Worm (Caenorhabditis elegans): ENCODE measurements around the gene C02F4.5.

Gene C02F4.5

DNA sequence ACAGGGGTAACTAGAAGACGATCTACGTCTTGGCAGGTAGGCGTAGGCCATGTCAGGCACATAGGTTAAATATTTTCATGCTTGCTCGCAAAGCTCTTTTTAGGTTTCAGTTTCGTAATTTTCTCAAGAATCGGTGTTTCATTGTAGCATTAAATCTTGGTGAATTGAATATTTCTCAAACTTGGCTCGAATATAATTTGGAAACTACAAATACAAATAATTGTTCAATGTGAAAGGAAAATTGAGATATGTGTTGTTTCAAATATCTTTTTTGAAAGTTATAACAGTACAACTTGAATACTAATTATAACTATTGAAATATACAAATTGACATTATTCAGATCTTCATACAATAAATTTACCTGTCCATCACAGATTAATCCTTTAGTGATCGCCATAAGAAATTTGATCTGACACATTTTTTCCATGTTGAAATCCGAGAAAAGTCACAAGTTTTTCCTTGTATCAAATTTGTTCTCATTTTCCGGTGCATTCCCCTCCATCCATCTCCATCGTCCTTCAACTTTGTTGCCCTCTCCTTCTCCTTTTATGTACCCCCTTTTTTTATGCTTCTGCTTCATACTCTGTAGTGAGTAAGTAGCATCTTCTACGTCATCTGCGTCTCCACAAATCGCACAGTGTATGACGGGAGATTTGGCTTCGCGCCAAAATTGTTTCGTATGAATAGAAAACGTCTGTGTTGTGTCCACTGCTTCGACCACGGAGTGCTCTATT lies at the start of gene C02F4.5:
TSS of gene C02F4.5 (minus strand) at position 51 of the 735 bp plus-strand sequence.
- TF ChIP-seq unc-62 (GFP tag; optimal IDR thresholded peaks at IDR 0.05), result no peak

DNA sequence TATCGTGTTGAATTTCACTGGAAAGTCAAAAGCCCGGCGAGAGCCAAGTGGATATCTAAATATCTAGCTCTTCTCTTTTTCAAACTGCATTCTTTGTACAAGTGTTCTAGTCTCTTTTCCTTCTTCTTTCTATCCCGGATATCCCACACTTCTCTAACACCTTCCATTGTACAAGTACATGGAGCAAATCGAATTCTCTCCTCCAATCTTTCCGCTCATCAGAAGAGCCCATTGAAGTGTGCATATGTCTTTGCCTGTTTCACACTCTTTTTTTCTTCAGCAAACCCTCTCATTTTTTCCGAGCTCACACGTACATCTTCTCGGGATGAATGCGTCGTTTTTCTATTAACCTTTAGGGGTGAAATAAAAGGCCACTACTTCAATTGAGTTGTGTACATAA lies 49.5 kb upstream of the C02F4.5 start:
- TF ChIP-seq unc-62 (GFP tag; optimal IDR thresholded peaks at IDR 0.05), result no peak

DNA sequence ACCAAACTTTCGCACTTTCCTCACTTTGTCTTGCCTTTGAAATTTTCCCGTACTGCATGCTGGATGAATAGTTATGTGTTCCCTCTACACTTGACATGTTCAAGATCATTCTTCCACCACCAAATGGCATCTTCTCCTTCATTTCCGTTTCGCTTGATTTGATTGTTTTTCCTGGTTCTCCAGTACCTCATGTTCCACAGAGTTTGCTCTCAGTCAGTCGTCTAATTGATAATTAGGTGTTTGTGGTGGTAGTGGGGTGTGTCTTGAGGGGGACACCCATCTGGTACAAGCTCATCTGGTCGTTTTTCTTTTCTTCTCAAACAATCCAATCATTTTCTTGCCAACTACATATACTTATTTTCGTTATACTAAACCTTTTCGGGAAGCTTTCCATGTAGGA lies 47.1 kb upstream of the C02F4.5 start:
- TF ChIP-seq unc-62 (GFP tag; optimal IDR thresholded peaks at IDR 0.05), result no peak

DNA sequence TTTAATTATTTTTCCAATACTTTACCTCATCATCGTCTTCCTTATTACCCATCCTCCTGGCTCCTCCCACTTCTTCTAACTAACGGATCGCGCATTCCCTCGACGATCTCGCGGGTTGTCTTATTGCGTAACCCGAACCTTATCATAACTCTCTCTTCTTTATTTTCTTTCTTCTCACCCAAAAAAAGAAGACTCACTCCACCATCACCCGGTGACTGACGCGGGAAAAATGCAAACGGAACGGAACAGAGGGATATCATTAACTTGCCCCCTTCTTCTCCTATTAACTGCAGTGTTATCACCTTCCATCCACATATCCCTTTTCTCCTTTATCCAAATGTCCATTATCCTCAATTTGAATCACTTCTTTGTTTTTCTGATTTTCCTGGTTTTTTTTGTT lies 46.1 kb upstream of the C02F4.5 start:
- no peak for TF ChIP-seq unc-62 (GFP tag; optimal IDR thresholded peaks at IDR 0.05)

DNA sequence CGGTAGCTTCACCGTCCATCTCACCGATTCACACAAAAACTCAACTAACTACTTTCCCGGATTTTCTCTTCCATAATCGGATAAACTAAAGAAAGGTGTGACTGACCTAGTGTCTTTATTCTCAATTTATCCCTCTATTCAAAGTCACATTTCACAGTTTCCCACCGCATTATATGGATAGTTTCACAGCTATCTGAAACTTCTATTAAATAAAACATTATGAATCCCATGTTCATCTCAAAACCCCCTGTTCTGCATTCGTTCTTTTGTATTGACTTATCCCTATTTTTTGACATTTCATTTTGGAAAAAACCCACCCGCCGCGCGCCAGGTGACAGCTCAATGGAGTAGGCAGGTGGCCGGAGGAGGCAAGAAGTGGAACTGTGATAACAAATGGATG lies 43.9 kb upstream of the C02F4.5 start:
- no peak for TF ChIP-seq unc-62 (GFP tag; optimal IDR thresholded peaks at IDR 0.05)

DNA sequence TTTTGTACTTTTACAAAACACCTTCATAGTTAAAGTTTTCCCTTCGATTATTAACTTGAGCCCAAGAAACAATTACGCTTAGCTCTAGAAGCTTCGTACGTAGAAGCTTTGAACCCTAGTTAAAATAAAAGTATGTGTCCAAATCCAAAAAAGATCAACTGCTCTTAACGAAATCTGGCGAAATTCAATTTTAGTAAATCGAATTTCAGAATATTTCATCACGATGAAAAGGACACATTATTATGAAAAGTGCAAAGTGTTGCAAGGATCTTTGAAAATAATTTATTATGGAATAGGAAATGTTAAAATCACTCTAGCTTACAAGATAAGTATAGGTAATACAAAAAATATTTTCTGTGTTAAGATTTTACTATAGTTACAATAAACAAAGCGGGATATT lies 41.3 kb upstream of the C02F4.5 start:
- TF ChIP-seq unc-62 (GFP tag; optimal IDR thresholded peaks at IDR 0.05), result no peak

DNA sequence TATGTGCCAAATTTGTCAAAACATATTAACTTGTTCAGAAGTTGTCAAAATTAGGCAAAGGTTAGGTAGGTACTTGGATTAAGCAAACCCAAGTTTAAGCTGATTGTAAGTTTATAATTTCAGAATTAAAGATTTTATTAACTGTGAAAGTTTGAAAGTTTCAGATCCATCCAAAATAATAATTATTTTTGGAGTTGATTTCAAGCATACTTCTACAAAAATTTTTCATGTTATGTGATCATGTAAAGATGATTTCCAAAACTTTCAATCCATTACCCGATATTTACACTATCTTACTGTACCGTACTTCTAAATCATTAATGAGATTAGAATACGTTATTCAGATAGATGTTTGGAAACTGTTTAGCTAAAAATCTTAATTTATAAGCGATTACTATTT lies 40.7 kb upstream of the C02F4.5 start:
- TF ChIP-seq unc-62 (GFP tag; optimal IDR thresholded peaks at IDR 0.05), result no peak

DNA sequence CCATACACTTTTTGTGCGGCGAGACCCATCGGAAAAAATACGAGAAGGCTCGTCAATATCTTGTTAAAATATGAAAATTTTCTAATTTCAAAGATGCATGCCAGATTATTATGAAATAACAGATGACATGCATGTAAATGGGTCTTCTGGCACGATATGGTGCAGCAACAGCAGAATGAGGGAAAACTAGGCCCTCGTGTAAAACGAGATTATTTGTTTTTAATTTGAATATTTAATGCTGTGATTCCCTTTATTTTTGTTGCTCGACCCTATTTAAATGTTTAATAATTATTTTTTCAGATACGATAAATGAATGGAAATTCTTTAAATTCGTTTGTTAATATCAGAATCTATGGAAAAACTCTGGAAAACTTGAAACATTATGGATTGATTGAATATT lies 37.7 kb upstream of the C02F4.5 start, which contains the start of gene him-8:
TSS of gene him-8 (plus strand) at position 301 of the 400 bp plus-strand sequence.
- no peak for TF ChIP-seq unc-62 (GFP tag; optimal IDR thresholded peaks at IDR 0.05)

DNA sequence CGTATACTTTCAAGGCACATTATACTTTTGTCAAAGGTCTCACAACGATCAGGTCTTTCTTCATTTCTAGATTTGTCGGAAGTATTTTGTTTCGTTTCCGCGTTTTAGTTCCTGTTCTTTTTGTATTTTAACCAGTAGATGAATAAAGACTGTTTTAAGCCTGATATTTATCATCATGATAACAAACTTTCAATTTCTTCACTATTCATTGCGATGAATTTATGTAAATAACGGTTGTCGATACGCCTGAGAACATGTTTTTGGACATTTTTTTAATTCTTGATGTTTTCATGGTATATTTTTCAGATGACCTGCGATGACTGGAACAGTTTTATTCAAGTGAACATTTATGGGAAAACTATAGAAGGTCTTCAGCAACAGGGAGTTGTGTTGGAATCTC lies 34.5 kb upstream of the C02F4.5 start, which contains the start of gene zim-3:
TSS of gene zim-3 (plus strand) at position 301 of the 400 bp plus-strand sequence.
- TF ChIP-seq unc-62 (GFP tag; optimal IDR thresholded peaks at IDR 0.05), result no peak

DNA sequence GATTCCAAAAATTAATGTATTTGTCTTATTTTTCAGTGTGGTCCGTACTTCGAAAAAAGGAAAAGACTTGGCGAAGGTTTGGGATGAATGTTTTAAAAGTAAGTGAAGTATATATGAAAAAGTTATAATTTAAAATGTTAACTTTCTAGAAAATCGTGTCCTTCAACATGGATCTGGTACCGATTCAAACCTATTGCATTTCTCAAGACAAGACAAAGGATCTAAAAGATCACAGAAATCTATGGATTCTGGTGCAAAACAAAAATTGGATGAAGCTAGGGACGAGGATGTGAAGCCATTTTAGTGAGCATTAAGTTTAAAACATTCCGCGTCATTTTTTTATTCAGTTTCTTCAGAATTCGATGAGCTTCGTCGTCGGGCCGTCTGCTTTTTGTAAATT lies 31.0 kb upstream of the C02F4.5 start, which contains the start of gene zim-2:
TSS of gene zim-2 (plus strand) at position 301 of the 400 bp plus-strand sequence.
- no peak for TF ChIP-seq unc-62 (GFP tag; optimal IDR thresholded peaks at IDR 0.05)

DNA sequence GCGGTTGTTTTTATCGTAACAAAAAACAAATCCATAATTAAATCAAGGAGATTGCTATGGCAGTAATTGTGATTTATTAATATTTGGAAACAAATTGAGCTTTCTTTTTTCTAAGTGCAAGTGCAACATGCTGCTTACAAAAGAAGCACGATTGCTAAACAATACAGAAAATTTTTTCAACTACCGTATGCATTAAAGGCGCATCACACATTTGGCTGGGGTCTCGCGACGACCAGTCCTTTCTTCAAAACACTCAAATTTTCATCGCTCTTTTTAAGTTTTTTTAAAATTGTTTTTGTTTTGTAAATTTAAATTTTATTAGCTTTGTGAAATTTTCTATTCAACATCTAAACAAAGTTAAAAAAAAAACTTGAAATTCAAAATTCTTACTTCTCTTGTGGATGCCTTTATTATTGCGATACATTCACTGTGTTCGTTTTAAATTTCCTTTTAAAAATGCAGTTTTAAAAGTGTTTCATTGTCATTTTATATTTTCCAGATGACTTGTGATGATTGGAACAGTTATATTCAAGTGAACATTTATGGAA lies 22.7 kb upstream of the C02F4.5 start, which contains the start of gene zim-1:
TSS of gene zim-1 (plus strand) at position 498 of the 548 bp plus-strand sequence.
- no peak for TF ChIP-seq unc-62 (GFP tag; optimal IDR thresholded peaks at IDR 0.05)

DNA sequence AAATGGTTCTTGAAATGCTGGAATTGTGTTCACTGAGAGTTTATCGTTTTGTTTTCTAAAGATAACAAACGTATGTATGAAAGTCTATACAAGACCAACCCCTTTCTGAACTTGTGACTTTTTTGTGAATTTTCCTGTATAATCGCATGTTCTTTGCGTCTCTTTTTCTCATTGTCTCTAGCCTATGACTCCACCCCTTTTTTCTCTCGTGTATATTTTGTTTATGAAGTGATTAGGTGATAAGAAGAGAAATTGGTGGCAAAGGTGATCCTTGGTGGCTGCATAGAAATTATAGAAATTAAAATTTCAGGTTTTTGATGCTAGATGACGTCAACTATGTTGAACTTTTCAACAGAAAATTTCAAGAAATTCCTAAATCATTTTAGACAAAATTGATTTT lies 21.1 kb upstream of the C02F4.5 start, which contains the start of gene T07G12.5:
TSS of gene T07G12.5 (minus strand) at position 101 of the 400 bp plus-strand sequence.
- no peak for TF ChIP-seq unc-62 (GFP tag; optimal IDR thresholded peaks at IDR 0.05)

DNA sequence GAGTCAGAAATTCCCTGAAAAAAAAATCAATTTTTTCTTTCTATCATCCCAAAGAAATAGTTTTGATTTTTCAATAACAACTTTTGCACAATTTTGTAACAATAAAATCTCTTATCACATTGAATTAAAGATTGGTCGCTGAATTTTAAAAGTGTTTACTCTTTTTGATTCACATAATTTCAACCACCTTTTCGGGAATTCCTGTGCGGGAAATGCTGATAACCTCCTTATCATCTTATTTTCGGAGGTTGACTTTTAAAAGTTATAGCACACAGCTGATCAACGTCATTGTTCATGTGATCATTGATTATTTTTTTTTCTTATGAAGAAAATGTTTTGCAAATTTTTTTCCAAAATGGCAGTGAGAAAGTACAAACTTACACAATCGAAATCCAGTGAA lies 19.4 kb upstream of the C02F4.5 start:
- no peak for TF ChIP-seq unc-62 (GFP tag; optimal IDR thresholded peaks at IDR 0.05)

DNA sequence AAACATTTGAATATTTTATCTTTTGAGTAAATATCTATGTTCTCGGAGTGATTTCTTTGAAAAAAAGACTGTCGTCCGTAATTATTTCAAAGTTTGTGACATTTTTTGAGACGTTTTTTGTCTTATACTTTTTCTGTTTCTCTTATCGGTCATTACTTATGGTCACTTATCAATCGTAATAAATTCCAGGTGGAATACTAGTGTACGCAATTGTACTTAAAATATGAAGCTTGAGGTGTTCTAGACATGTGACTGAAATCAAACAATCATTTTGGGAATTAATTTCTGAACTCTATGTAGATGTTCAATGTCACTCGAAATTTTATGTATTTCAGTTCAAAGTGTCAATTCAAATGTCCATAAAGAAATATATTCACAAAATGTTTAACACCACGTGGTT lies 18.3 kb upstream of the C02F4.5 start:
- TF ChIP-seq unc-62 (GFP tag; optimal IDR thresholded peaks at IDR 0.05), result no peak

DNA sequence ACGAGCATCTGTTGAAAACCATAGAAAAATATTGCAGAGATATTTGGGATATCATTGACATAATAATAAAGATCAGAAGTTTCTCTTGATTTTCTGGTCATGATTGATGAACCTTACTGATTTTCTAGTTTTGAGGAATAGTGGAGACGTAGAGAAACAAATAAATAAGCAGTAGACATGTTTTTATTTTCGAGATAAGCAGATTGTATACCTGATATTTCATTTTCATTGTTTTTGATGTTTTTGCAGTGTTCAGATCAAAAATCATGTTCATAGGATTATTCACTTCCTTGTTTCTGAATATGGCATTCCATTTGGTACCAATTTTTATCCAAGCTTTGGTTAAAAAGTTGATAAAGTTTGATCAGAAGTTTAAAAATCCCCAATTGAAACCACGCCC lies 14.6 kb upstream of the C02F4.5 start, which contains the start of gene T07G12.4:
TSS of gene T07G12.4 (minus strand) at position 101 of the 400 bp plus-strand sequence.
- TF ChIP-seq unc-62 (GFP tag; optimal IDR thresholded peaks at IDR 0.05), result no peak

DNA sequence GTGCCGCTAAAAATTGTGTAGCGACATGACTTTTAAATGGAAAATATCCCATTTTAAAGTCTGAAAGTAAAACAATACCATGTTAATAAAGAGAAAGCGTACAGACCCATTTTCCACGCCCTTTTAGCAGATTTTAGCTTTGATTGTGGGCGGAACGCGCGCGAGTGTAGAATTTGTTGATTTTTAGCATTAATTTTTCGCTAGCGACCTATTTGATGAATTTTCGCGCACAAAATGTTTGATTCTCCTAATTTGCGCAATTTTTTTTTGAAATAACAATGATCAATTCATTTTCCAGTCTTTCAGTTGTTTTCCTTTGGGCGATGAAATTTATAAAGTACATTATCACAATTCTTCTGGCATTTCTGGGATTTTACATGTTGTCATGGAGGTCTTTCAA lies 9.7 kb upstream of the C02F4.5 start, which contains the start of gene T07G12.3:
TSS of gene T07G12.3 (plus strand) at position 301 of the 400 bp plus-strand sequence.
- no peak for TF ChIP-seq unc-62 (GFP tag; optimal IDR thresholded peaks at IDR 0.05)

DNA sequence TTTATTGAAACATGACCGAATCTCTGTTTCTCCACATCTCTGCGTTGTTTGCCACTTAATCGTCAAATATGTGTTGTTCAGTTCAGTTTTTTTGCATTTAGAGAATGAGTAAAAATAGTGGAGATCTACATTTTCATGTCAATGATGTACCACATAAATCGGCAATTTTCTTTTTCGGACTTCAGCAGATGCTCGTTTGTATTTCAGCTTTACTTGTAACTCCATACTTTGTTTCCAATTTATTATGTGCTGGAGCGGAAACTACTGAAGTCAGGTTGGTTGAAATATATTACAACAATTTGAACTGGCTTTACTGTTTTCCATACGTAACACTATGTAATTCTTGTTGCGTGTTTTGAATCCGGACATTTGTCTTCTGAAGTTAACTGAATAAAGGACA lies 6.7 kb upstream of the C02F4.5 start, which contains the start of gene T07G12.2:
TSS of gene T07G12.2 (plus strand) at position 62 of the 400 bp plus-strand sequence.
- no peak for TF ChIP-seq unc-62 (GFP tag; optimal IDR thresholded peaks at IDR 0.05)
